Worm (Caenorhabditis elegans) whole organism, L1 larva: ENCODE data around the gene C04E6.5.

Experiments
- Y116A8C.19 ChIP-seq: sonication (generic microtip); optimal IDR thresholded peaks from 2 replicates; lab custom pipeline; 2016; ENCODE audit warnings: missing compliant biosample characterization, missing genetic modification characterization, borderline replicate concordance
- aha-1 ChIP-seq: fragments of 150-350 bp; optimal IDR thresholded peaks from 2 replicates; lab custom pipeline; 2014; ENCODE audit warnings: missing biosample characterization, missing genetic modification characterization
- alr-1 ChIP-seq: fragments of 200-800 bp; sonication (Bioruptor generic); optimal IDR thresholded peaks from 2 replicates; lab custom pipeline; 2018; ENCODE audit warnings: borderline replicate concordance, mild to moderate bottlenecking, missing genetic modification characterization, missing compliant biosample characterization
- ama-1 ChIP-seq: fragments of 150-350 bp; optimal IDR thresholded peaks from 2 replicates; lab custom pipeline; 2014
- blmp-1 ChIP-seq: fragments of 150-350 bp; optimal IDR thresholded peaks from 2 replicates; lab custom pipeline; 2014; ENCODE audit warnings: missing biosample characterization, missing genetic modification characterization
- ceh-90 ChIP-seq: sonication (generic microtip); optimal IDR thresholded peaks from 2 replicates; lab custom pipeline; 2016; ENCODE audit warnings: missing genetic modification characterization, missing compliant biosample characterization
- dpl-1 ChIP-seq, 3 experiments: fragments of 150-350 bp in 2 of 3; sonication (generic microtip) in 1 of 3; optimal IDR thresholded peaks; 2 replicates each; lab custom pipeline; 2014 to 2017; ENCODE audit warnings: missing biosample characterization in 3 of 3, missing genetic modification characterization in 3 of 3, missing genetic modification reagents in 3 of 3
- dsc-1 ChIP-seq: sonication (generic microtip); optimal IDR thresholded peaks from 2 replicates; lab custom pipeline; 2016; ENCODE audit warnings: mild to moderate bottlenecking, missing genetic modification characterization, missing compliant biosample characterization
- efl-3 ChIP-seq: fragments of 200-800 bp; sonication (Bioruptor generic); optimal IDR thresholded peaks from 2 replicates; lab custom pipeline; 2018; ENCODE audit warnings: mild to moderate bottlenecking, missing genetic modification characterization, missing compliant biosample characterization
- egl-13 ChIP-seq: sonication (generic microtip); optimal IDR thresholded peaks from 2 replicates; lab custom pipeline; 2016; ENCODE audit warnings: missing genotype, missing genetic modification reagents, missing genetic modification characterization, missing compliant biosample characterization
- elt-3 ChIP-seq, 6 experiments: fragments of 150-350 bp in 1 of 6; sonication (generic microtip); optimal IDR thresholded peaks; 2 replicates each; lab custom pipeline; 2017 to 2018; ENCODE audit warnings: missing biosample characterization in 6 of 6, missing genetic modification characterization in 6 of 6, inconsistent platforms in 1 of 6
- ets-5 ChIP-seq: fragments of 200-800 bp; sonication (Bioruptor generic); IDR thresholded peaks from 2 replicates; pipeline ENCODE4 v1.3.6; 2022; ENCODE audit warnings: missing genetic modification characterization, missing compliant biosample characterization
- fkh-4 ChIP-seq: sonication (generic microtip); optimal IDR thresholded peaks from 2 replicates; lab custom pipeline; 2016; ENCODE audit warnings: missing compliant biosample characterization, missing genetic modification characterization, borderline replicate concordance
- hlh-4 ChIP-seq: sonication (generic microtip); optimal IDR thresholded peaks from 2 replicates; lab custom pipeline; 2016; ENCODE audit warnings: mild to moderate bottlenecking, missing genetic modification characterization, missing compliant biosample characterization
- hpl-2 ChIP-seq: fragments of 150-350 bp; optimal IDR thresholded peaks from 2 replicates; lab custom pipeline; 2014; ENCODE audit warnings: missing biosample characterization, missing genetic modification reagents, missing genetic modification characterization
- irx-1 ChIP-seq: sonication (generic microtip); optimal IDR thresholded peaks from 2 replicates; lab custom pipeline; 2016; ENCODE audit warnings: missing genetic modification characterization, missing compliant biosample characterization
- isw-1 ChIP-seq: fragments of 200-800 bp; sonication (Bioruptor generic); IDR thresholded peaks from 2 replicates; pipeline ENCODE4 v1.3.6; 2022; ENCODE audit warnings: missing genetic modification characterization, missing compliant biosample characterization
- lin-14 ChIP-seq: fragments of 200-800 bp; sonication (Bioruptor generic); optimal IDR thresholded peaks from 2 replicates; lab custom pipeline; 2018; ENCODE audit warnings: mild to moderate bottlenecking, missing genetic modification characterization, moderate library complexity, missing compliant biosample characterization
- lir-3 ChIP-seq: sonication (generic microtip); optimal IDR thresholded peaks from 2 replicates; lab custom pipeline; 2016; ENCODE audit warnings: mild to moderate bottlenecking, missing genetic modification characterization, moderate library complexity, missing compliant biosample characterization; ENCODE audit not compliant: poor library complexity
- lsy-2 ChIP-seq, 2 experiments: fragments of 150-350 bp; optimal IDR thresholded peaks; 2 replicates each; lab custom pipeline; 2014; ENCODE audit warnings: missing biosample characterization in 2 of 2, missing genetic modification characterization in 2 of 2
- mab-9 ChIP-seq: fragments of 200-800 bp; sonication (Bioruptor generic); IDR thresholded peaks from 2 replicates; pipeline ENCODE4 v1.3.6; 2022; ENCODE audit warnings: missing genetic modification reagents, missing genetic modification characterization, missing compliant biosample characterization
- mep-1 ChIP-seq: fragments of 150-350 bp; optimal IDR thresholded peaks from 2 replicates; lab custom pipeline; 2014; ENCODE audit warnings: missing biosample characterization, missing genetic modification characterization
- nhr-11 ChIP-seq: fragments of 150-350 bp; optimal IDR thresholded peaks from 2 replicates; lab custom pipeline; 2014; ENCODE audit warnings: missing biosample characterization, missing genetic modification characterization
- nhr-237 ChIP-seq: fragments of 150-350 bp; optimal IDR thresholded peaks from 2 replicates; lab custom pipeline; 2014; ENCODE audit warnings: missing biosample characterization, missing genetic modification characterization
- nhr-76 ChIP-seq: sonication (generic microtip); optimal IDR thresholded peaks from 2 replicates; lab custom pipeline; 2017; ENCODE audit warnings: missing biosample characterization, missing genetic modification characterization
- nhr-77 ChIP-seq: fragments of 150-350 bp; optimal IDR thresholded peaks from 2 replicates; lab custom pipeline; 2014; ENCODE audit warnings: missing biosample characterization, missing genetic modification characterization
- nhr-85 ChIP-seq: sonication (generic microtip); peaks from one replicate; lab custom pipeline; 2016; ENCODE audit warnings: missing genetic modification characterization, inconsistent platforms, missing compliant biosample characterization
- pqm-1 ChIP-seq: sonication (generic microtip); optimal IDR thresholded peaks from 3 replicates; lab custom pipeline; 2017; ENCODE audit warnings: missing biosample characterization, missing genetic modification characterization
- rnt-1 ChIP-seq: sonication (generic microtip); optimal IDR thresholded peaks from 2 replicates; lab custom pipeline; 2016; ENCODE audit warnings: mild to moderate bottlenecking, missing genetic modification characterization, moderate library complexity, missing compliant biosample characterization
- snu-23 ChIP-seq: sonication (generic microtip); optimal IDR thresholded peaks from 2 replicates; lab custom pipeline; 2016; ENCODE audit warnings: missing genetic modification characterization, missing compliant biosample characterization
- sup-37 ChIP-seq: fragments of 200-800 bp; sonication (Bioruptor generic); optimal IDR thresholded peaks from 2 replicates; lab custom pipeline; 2018; ENCODE audit warnings: mild to moderate bottlenecking, missing genetic modification characterization, missing compliant biosample characterization
- tlp-1 ChIP-seq: fragments of 150-350 bp; optimal IDR thresholded peaks from 2 replicates; lab custom pipeline; 2014; ENCODE audit warnings: missing biosample characterization, missing genetic modification characterization
- unc-130 ChIP-seq: fragments of 150-350 bp; optimal IDR thresholded peaks from 2 replicates; lab custom pipeline; 2017; ENCODE audit warnings: missing biosample characterization, missing genetic modification characterization, inconsistent platforms
- vab-15 ChIP-seq: sonication (generic microtip); optimal IDR thresholded peaks from 2 replicates; lab custom pipeline; 2017; ENCODE audit warnings: missing genotype, mild to moderate bottlenecking, missing genetic modification characterization, missing compliant biosample characterization
- xbp-1 ChIP-seq: sonication (generic microtip); optimal IDR thresholded peaks from 2 replicates; lab custom pipeline; 2016; ENCODE audit warnings: missing genetic modification characterization, missing compliant biosample characterization
- zip-4 ChIP-seq: fragments of 200-800 bp; sonication (Bioruptor generic); optimal IDR thresholded peaks from 2 replicates; lab custom pipeline; 2018; ENCODE audit warnings: mild to moderate bottlenecking, missing genetic modification characterization, moderate library complexity, missing compliant biosample characterization

C04E6.5 gene

ce11 chrV:5901833-5902232 is at the start of gene C04E6.5:
Gene C04E6.5, plus strand, starts transcription at chrV:5902133.
- TF ChIP-seq fkh-4 (tag; lab: Kevin White, UChicago) (no peak), mep-1 (no peak)

ce11 chrV:5862479-5863188 is 39.3 kb upstream of the C04E6.5 start, which contains the start of gene F26F12.8:
Gene F26F12.8, minus strand, starts transcription at chrV:5862529.
- no peak for TF ChIP-seq snu-23
- TF ChIP-seq tlp-1 (tag; lab: Kevin White, UChicago) = no peak
- TF ChIP-seq aha-1 (tag; lab: Kevin White, UChicago) = no peak
- no peak for TF ChIP-seq nhr-11 (tag; lab: Kevin White, UChicago)
- TF ChIP-seq unc-130 (tag; lab: Kevin White, UChicago) = no peak
- TF ChIP-seq ets-5 (GFP tag; lab: Robert Waterston, UW) = no peak
- TF ChIP-seq blmp-1 (tag; lab: Kevin White, UChicago) = peak; percentile 59
- peak; percentile 4 for TF ChIP-seq lin-14 (GFP tag; lab: Kevin White, UChicago)
- no peak for TF ChIP-seq nhr-77 (tag; lab: Kevin White, UChicago)
- TF ChIP-seq nhr-85 (tag; lab: Kevin White, UChicago) = peak; percentile 3
- no peak for TF ChIP-seq dsc-1 (tag; lab: Kevin White, UChicago)

ce11 chrV:5865085-5865484 is 36.8 kb upstream of the C04E6.5 start, which contains the start of gene F26F12.5:
Gene F26F12.5, minus strand, starts transcription at chrV:5865185.
- no peak for TF ChIP-seq dpl-1 (GFP tag; optimal IDR thresholded peaks at IDR 0.05; lab: Kevin White, UChicago)
- TF ChIP-seq elt-3 (tag; optimal IDR thresholded peaks at IDR 0.05; lab: Kevin White, UChicago) = no peak
- no peak for TF ChIP-seq nhr-237
- no peak for TF ChIP-seq ama-1 (lab: Kevin White, UChicago)
- no peak for TF ChIP-seq alr-1 (tag; lab: Kevin White, UChicago)
- TF ChIP-seq vab-15 = no peak
- TF ChIP-seq xbp-1 (tag; lab: Kevin White, UChicago) = no peak
- TF ChIP-seq hpl-2 = no peak

ce11 chrV:5869227-5869626 is 32.7 kb upstream of the C04E6.5 start, which contains the start of gene F26F12.4:
Gene F26F12.4, minus strand, starts transcription at chrV:5869327.
- TF ChIP-seq irx-1 (no peak), efl-3 (no peak), Y116A8C.19 (tag; lab: Kevin White, UChicago) (no peak), lir-3 (no peak), nhr-11 (tag; lab: Kevin White, UChicago) (no peak), nhr-77 (tag; lab: Kevin White, UChicago) (no peak), zip-4 (GFP tag; lab: Kevin White, UChicago) (no peak), isw-1 (GFP tag; lab: Robert Waterston, UW) (no peak), mab-9 (GFP tag; lab: Robert Waterston, UW) (no peak), ceh-90 (tag; lab: Kevin White, UChicago) (no peak), ama-1 (lab: Kevin White, UChicago) (no peak), rnt-1 (tag; lab: Kevin White, UChicago) (no peak), sup-37 (GFP tag; lab: Kevin White, UChicago) (no peak), nhr-76 (tag; lab: Kevin White, UChicago) (no peak), pqm-1 (no peak), hlh-4 (tag; lab: Kevin White, UChicago) (no peak), egl-13 (tag; lab: Kevin White, UChicago) (no peak), lsy-2 (tag; optimal IDR thresholded peaks at IDR 0.05; lab: Kevin White, UChicago) (no peak)
